Worm (Caenorhabditis elegans) whole organism, midembryonic: ENCODE data around the gene pqn-39.

ENCODE experiments used
- flt-1 ChIP-seq: fragments of 200-800 bp; sonication (Bioruptor generic); IDR thresholded peaks from 2 replicates; pipeline ENCODE4 v1.3.6; 2022; ENCODE audit warnings: missing genetic modification characterization, missing compliant biosample characterization
- med-1 ChIP-seq: sonication (generic microtip); optimal IDR thresholded peaks from 2 replicates; lab custom pipeline; 2017; ENCODE audit warnings: missing genetic modification characterization, mild to moderate bottlenecking, missing compliant biosample characterization, antibody characterized with exemption, missing genetic modification reagents; ENCODE audit not compliant: insufficient read depth
- ztf-23 ChIP-seq: fragments of 200-800 bp; sonication (Bioruptor generic); IDR thresholded peaks from 2 replicates; pipeline ENCODE4 v1.3.6; 2022; ENCODE audit warnings: missing genetic modification reagents, missing genetic modification characterization, missing compliant biosample characterization

DNA sequence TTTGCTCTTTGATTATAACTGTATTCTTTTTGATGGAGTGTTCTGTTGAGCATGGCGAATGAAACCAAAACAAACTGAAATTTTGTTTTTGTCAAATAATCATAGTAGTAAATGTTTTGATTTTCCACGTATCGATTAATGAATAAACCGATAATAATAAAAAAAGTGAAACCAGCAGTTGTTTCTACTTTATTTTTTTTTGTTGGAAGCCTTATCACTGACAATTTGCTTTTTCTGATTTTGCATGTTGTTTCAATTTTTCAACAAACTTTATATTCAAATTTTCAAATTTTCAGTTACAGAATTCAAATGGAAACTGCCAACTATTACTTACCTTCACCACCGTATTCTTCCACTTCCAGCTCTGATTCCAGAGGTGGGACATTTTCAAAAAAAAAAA, 33.9 kb downstream of the pqn-39 start, which contains the start of gene elt-3:
- TF ChIP-seq flt-1 (GFP tag; lab: Robert Waterston, UW) (no peak), med-1 (GFP tag; lab: Kevin White, UChicago) (no peak), ztf-23 (GFP tag; lab: Robert Waterston, UW) (no peak)
